Fruit fly (Drosophila melanogaster) whole organism, wandering third instar larva: ENCODE results near the gene Mdr65.

ENCODE experiments used
- CG9705 ChIP-seq: fragments of 200-800 bp; sonication (Bioruptor generic); optimal IDR thresholded peaks from 2 replicates; lab custom pipeline; 2018; ENCODE audit warnings: missing biosample characterization, mild to moderate bottlenecking, missing genetic modification characterization
- CrebA ChIP-seq: fragments of 200-800 bp; sonication (Bioruptor generic); optimal IDR thresholded peaks from 2 replicates; lab custom pipeline; 2016; ENCODE audit warnings: missing biosample characterization, mild to moderate bottlenecking, missing genetic modification characterization, borderline replicate concordance
- HLH106 ChIP-seq: fragments of 200-800 bp; optimal IDR thresholded peaks from 3 replicates; lab custom pipeline; 2019; ENCODE audit warnings: missing biosample characterization, mild to moderate bottlenecking, missing genetic modification characterization, moderate library complexity
- Hnf4 ChIP-seq: fragments of 200-800 bp; sonication (Bioruptor generic); optimal IDR thresholded peaks from 2 replicates; lab custom pipeline; 2016; ENCODE audit warnings: missing biosample characterization, mild to moderate bottlenecking, missing genetic modification characterization
- Hr78 ChIP-seq: fragments of >200 bp; optimal IDR thresholded peaks from 2 replicates; lab custom pipeline; 2017; ENCODE audit warnings: missing biosample characterization, missing genetic modification characterization
- Hr83 ChIP-seq: fragments of 200-300 bp; sonication (Bioruptor generic); optimal IDR thresholded peaks from 2 replicates; lab custom pipeline; 2016; ENCODE audit warnings: missing biosample characterization, mild to moderate bottlenecking, missing genetic modification characterization, moderate library complexity; ENCODE audit not compliant: poor library complexity, severe bottlenecking
- Jra ChIP-seq: sonication (Bioruptor generic); optimal IDR thresholded peaks from 2 replicates; lab custom pipeline; 2016; ENCODE audit warnings: missing biosample characterization, missing genetic modification characterization
- Myc ChIP-seq: fragments of >200 bp; optimal IDR thresholded peaks from 2 replicates; lab custom pipeline; 2017
- N ChIP-seq: fragments of >200 bp; optimal IDR thresholded peaks from 2 replicates; lab custom pipeline; 2018; ENCODE audit warnings: missing biosample characterization, missing external identifiers, missing genetic modification characterization
- OdsH ChIP-seq: fragments of 200-800 bp; sonication (Bioruptor generic); optimal IDR thresholded peaks from 2 replicates; lab custom pipeline; 2016; ENCODE audit warnings: missing biosample characterization, mild to moderate bottlenecking, missing genetic modification characterization
- Rel ChIP-seq, 2 experiments: fragments of 200-800 bp; sonication (Bioruptor generic) in 1 of 2; optimal IDR thresholded peaks; 2 replicates in 1 of 2; 3 replicates in 1 of 2; lab custom pipeline; 2016 to 2019; ENCODE audit warnings: mild to moderate bottlenecking in 2 of 2, missing biosample characterization in 2 of 2, missing genetic modification characterization in 2 of 2, moderate library complexity in 1 of 2
- Sp1 ChIP-seq: fragments of 200-800 bp; sonication (Bioruptor generic); optimal IDR thresholded peaks from 3 replicates; lab custom pipeline; 2019; ENCODE audit warnings: missing biosample characterization, mild to moderate bottlenecking, missing genetic modification characterization, moderate library complexity
- dmrt93B ChIP-seq: fragments of 200-800 bp; sonication (Bioruptor generic); optimal IDR thresholded peaks from 2 replicates; lab custom pipeline; 2018; ENCODE audit warnings: missing biosample characterization, mild to moderate bottlenecking, missing genetic modification characterization
- dsf ChIP-seq: sonication (Bioruptor generic); optimal IDR thresholded peaks from 2 replicates; lab custom pipeline; 2016; ENCODE audit warnings: missing biosample characterization, missing genetic modification characterization, borderline replicate concordance
- ey ChIP-seq: fragments of 200-800 bp; sonication (Bioruptor generic); optimal IDR thresholded peaks from 2 replicates; lab custom pipeline; 2016; ENCODE audit warnings: missing biosample characterization, missing genetic modification characterization
- foxo ChIP-seq, 2 experiments: fragments of 200-800 bp; sonication (Bioruptor generic); optimal IDR thresholded peaks; 2 replicates in 1 of 2; 3 replicates in 1 of 2; lab custom pipeline; 2016 to 2017; ENCODE audit warnings: missing biosample characterization in 2 of 2, missing genetic modification characterization in 2 of 2
- h ChIP-seq: fragments of 200-800 bp; sonication (Bioruptor generic); optimal IDR thresholded peaks from 3 replicates; lab custom pipeline; 2016; ENCODE audit warnings: missing biosample characterization, mild to moderate bottlenecking, missing genetic modification characterization
- lola ChIP-seq: fragments of >200 bp; optimal IDR thresholded peaks from 2 replicates; lab custom pipeline; 2017; ENCODE audit warnings: missing biosample characterization, missing genetic modification characterization
- pan ChIP-seq: fragments of >200 bp; optimal IDR thresholded peaks from 2 replicates; lab custom pipeline; 2017
- psq ChIP-seq: fragments of 200-800 bp; sonication (Bioruptor generic); optimal IDR thresholded peaks from 3 replicates; lab custom pipeline; 2017; ENCODE audit warnings: missing biosample characterization, mild to moderate bottlenecking, missing genetic modification characterization, moderate library complexity
- rgr ChIP-seq: fragments of 200-800 bp; sonication (Bioruptor generic); optimal IDR thresholded peaks from 3 replicates; lab custom pipeline; 2016; ENCODE audit warnings: missing biosample characterization, mild to moderate bottlenecking, missing genetic modification characterization
- sage ChIP-seq: fragments of 200-800 bp; sonication (Bioruptor generic); optimal IDR thresholded peaks from 2 replicates; lab custom pipeline; 2016; ENCODE audit warnings: missing biosample characterization, mild to moderate bottlenecking, missing genetic modification characterization
- sv ChIP-seq: fragments of 200-800 bp; sonication (Bioruptor generic); optimal IDR thresholded peaks from 3 replicates; lab custom pipeline; 2016; ENCODE audit warnings: missing biosample characterization, missing genetic modification characterization
- woc ChIP-seq: sonication (Bioruptor generic); optimal IDR thresholded peaks from 2 replicates; lab custom pipeline; 2016; ENCODE audit warnings: missing biosample characterization, mild to moderate bottlenecking, missing genetic modification characterization

The Mdr65 gene

DNA sequence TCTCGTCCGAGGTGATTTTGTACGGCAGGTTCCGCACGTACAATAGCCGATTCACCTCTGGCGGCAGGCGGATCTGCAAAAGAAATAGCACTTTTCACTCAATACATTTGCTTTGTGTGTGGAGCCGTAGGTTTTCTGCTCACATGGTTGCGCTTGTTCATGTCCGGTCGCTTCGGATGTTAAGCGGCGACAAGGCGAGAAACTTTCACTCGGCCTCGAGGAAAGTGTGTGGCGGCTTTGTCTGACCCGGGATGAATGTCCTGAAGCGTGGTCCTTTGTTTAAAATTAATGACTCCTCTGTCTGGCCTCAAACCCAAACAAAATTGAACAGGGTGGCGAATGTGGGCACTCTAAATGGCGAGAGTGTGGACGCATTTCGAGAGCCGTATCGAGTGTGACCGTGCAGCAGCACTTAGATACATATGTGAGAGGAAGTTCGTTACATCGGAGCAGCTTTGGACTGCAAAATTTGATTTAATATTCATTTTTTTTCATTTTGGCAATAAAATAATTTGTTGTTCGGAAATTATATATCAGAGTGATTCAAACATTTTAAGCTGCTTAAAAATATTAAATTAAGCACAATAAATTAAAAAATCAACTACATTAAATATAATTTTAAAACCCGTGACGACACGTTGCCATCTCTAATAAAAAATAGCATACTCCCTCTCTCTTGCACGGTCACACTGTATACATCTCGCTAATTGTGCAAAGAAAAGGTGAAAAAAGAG is 52.6 kb downstream of the Mdr65 start, which contains the start of the genes Sf3b6 and Tnpo:
Gene Sf3b6 (minus strand): TSS at position 358 of the 734 bp plus-strand sequence.
Gene Tnpo (plus strand): TSS at position 659 of the 734 bp plus-strand sequence.
- TF ChIP-seq psq (GFP tag; lab: Kevin White, UChicago) (peak; percentile 83), sage (no peak), CrebA (no peak), foxo (GFP tag; optimal IDR thresholded peaks at IDR 0.05; lab: Kevin White, UChicago) (peak in 1 of 2 experiments; percentile 88), woc (GFP tag; lab: Kevin White, UChicago) (peak; percentile 88), Hr78 (no peak), rgr (GFP tag; lab: Kevin White, UChicago) (peak; percentile 86), Hr83 (GFP tag; lab: Kevin White, UChicago) (peak; percentile 34), h (peak; percentile 87), Myc (peak; percentile 12), Sp1 (peak; percentile 83), sv (GFP tag; lab: Kevin White, UChicago) (peak; percentile 78), dmrt93B (GFP tag; lab: Kevin White, UChicago) (peak; percentile 84), CG9705 (GFP tag; lab: Kevin White, UChicago) (peak; percentile 82), Jra (peak; percentile 54), HLH106 (peak; percentile 91), Hnf4 (GFP tag; lab: Kevin White, UChicago) (peak; percentile 73), lola (no peak), Rel (GFP tag; optimal IDR thresholded peaks at IDR 0.05; lab: Kevin White, UChicago) (no peak), Rel (tag; optimal IDR thresholded peaks at IDR 0.05; lab: Kevin White, UChicago) (peak; percentile 26), pan (no peak), dsf (GFP tag; lab: Kevin White, UChicago) (peak; percentile 55), ey (GFP tag; lab: Kevin White, UChicago) (peak; percentile 80), N (GFP tag; lab: Kevin White, UChicago) (no peak), OdsH (GFP tag; lab: Kevin White, UChicago) (peak; percentile 80)
